Worm (Caenorhabditis elegans) whole organism, L2 larva: ENCODE data around the gene T12A7.6.
A peak's percentile ranks its signal among the peaks of the same experiment; 100 is the strongest.

Experiments
- F13H6.1 ChIP-seq: sonication (generic microtip); optimal IDR thresholded peaks from 2 replicates; lab custom pipeline; 2016; ENCODE audit warnings: missing genetic modification characterization, missing compliant biosample characterization
- R02D3.7 ChIP-seq: fragments of 150-350 bp; optimal IDR thresholded peaks from 2 replicates; lab custom pipeline; 2014; ENCODE audit warnings: missing biosample characterization, missing genetic modification characterization
- Y55F3AM.14 ChIP-seq: fragments of 200-800 bp; sonication (Bioruptor generic); optimal IDR thresholded peaks from 2 replicates; lab custom pipeline; 2018; ENCODE audit warnings: mild to moderate bottlenecking, missing genetic modification characterization, missing compliant biosample characterization
- alr-1 ChIP-seq: fragments of 150-350 bp; optimal IDR thresholded peaks from 2 replicates; lab custom pipeline; 2014; ENCODE audit warnings: missing biosample characterization, missing genetic modification characterization
- blmp-1 ChIP-seq: sonication (generic microtip); optimal IDR thresholded peaks from 2 replicates; lab custom pipeline; 2017; ENCODE audit warnings: missing genetic modification characterization, mild to moderate bottlenecking, missing compliant biosample characterization, antibody characterized with exemption, moderate library complexity; ENCODE audit not compliant: insufficient read depth
- ceh-82 ChIP-seq: fragments of 150-350 bp; optimal IDR thresholded peaks from 2 replicates; lab custom pipeline; 2014; ENCODE audit warnings: missing biosample characterization, missing genetic modification characterization
- crh-2 ChIP-seq: sonication (generic microtip); optimal IDR thresholded peaks from 2 replicates; lab custom pipeline; 2017; ENCODE audit warnings: missing biosample characterization, missing genetic modification characterization
- dmd-4 ChIP-seq: sonication (generic microtip); optimal IDR thresholded peaks from 2 replicates; lab custom pipeline; 2017; ENCODE audit warnings: missing biosample characterization, missing genetic modification characterization
- egl-27 ChIP-seq: sonication (generic microtip); optimal IDR thresholded peaks from 3 replicates; lab custom pipeline; 2017; ENCODE audit warnings: missing biosample characterization, missing genetic modification reagents, missing genetic modification characterization
- elt-1 ChIP-seq: fragments of 150-350 bp; optimal IDR thresholded peaks from 2 replicates; lab custom pipeline; 2014; ENCODE audit warnings: missing biosample characterization, missing genetic modification characterization
- elt-3 ChIP-seq: sonication (generic microtip); optimal IDR thresholded peaks from 2 replicates; lab custom pipeline; 2017; ENCODE audit warnings: missing biosample characterization, missing genetic modification characterization
- fos-1 ChIP-seq: fragments of 150-350 bp; optimal IDR thresholded peaks from 2 replicates; lab custom pipeline; 2014; ENCODE audit warnings: missing biosample characterization, missing genetic modification characterization
- gmeb-1 ChIP-seq: fragments of 150-350 bp; optimal IDR thresholded peaks from 2 replicates; lab custom pipeline; 2014; ENCODE audit warnings: missing biosample characterization, missing genetic modification characterization
- lin-11 ChIP-seq: fragments of 150-350 bp; sonication (generic microtip); optimal IDR thresholded peaks from 2 replicates; lab custom pipeline; 2014; ENCODE audit warnings: missing biosample characterization, missing genetic modification characterization, inconsistent platforms, mixed read lengths
- lin-13 ChIP-seq: fragments of 150-350 bp; optimal IDR thresholded peaks from 2 replicates; lab custom pipeline; 2014; ENCODE audit warnings: missing biosample characterization, missing genetic modification reagents, missing genetic modification characterization
- lsy-2 ChIP-seq, 2 experiments: fragments of 150-350 bp in 1 of 2; sonication (generic microtip) in 1 of 2; optimal IDR thresholded peaks; 2 replicates each; lab custom pipeline; 2014 to 2017; ENCODE audit warnings: missing biosample characterization in 2 of 2, missing genetic modification characterization in 2 of 2
- mab-5 ChIP-seq: fragments of 150-350 bp; optimal IDR thresholded peaks from 2 replicates; lab custom pipeline; 2014; ENCODE audit warnings: missing biosample characterization, missing genetic modification characterization
- mdl-1 ChIP-seq, 2 experiments: fragments of 150-350 bp in 1 of 2; sonication (generic microtip) in 1 of 2; optimal IDR thresholded peaks; 2 replicates each; lab custom pipeline; 2017; ENCODE audit warnings: missing biosample characterization in 2 of 2, missing genetic modification characterization in 2 of 2
- nhr-11 ChIP-seq: fragments of 150-350 bp; optimal IDR thresholded peaks from 2 replicates; lab custom pipeline; 2014; ENCODE audit warnings: missing biosample characterization, missing genetic modification characterization
- nhr-12 ChIP-seq: fragments of 150-350 bp; optimal IDR thresholded peaks from 2 replicates; lab custom pipeline; 2014; ENCODE audit warnings: missing biosample characterization, missing genetic modification characterization
- nhr-129 ChIP-seq: fragments of 150-350 bp; optimal IDR thresholded peaks from 2 replicates; lab custom pipeline; 2014; ENCODE audit warnings: missing biosample characterization, missing genetic modification characterization
- nhr-21 ChIP-seq: fragments of 150-350 bp; optimal IDR thresholded peaks from 2 replicates; lab custom pipeline; 2014; ENCODE audit warnings: missing biosample characterization, missing genetic modification characterization
- nhr-23 ChIP-seq: fragments of 150-350 bp; optimal IDR thresholded peaks from 2 replicates; lab custom pipeline; 2014; ENCODE audit warnings: missing biosample characterization, missing genetic modification reagents, missing genetic modification characterization
- nhr-77 ChIP-seq: fragments of 150-350 bp; optimal IDR thresholded peaks from 2 replicates; lab custom pipeline; 2014; ENCODE audit warnings: missing biosample characterization, missing genetic modification characterization
- peb-1 ChIP-seq: fragments of 150-350 bp; optimal IDR thresholded peaks from 2 replicates; lab custom pipeline; 2014; ENCODE audit warnings: missing biosample characterization, missing genetic modification characterization
- sem-4 ChIP-seq: fragments of 150-350 bp; optimal IDR thresholded peaks from 2 replicates; lab custom pipeline; 2014; ENCODE audit warnings: missing biosample characterization, missing genetic modification reagents, missing genetic modification characterization
- skn-1 ChIP-seq: sonication (generic microtip); optimal IDR thresholded peaks from 2 replicates; lab custom pipeline; 2017; ENCODE audit warnings: missing biosample characterization, missing genetic modification characterization
- sma-3 ChIP-seq: sonication (generic microtip); optimal IDR thresholded peaks from 2 replicates; lab custom pipeline; 2016; ENCODE audit warnings: missing genetic modification reagents, missing genetic modification characterization, missing compliant biosample characterization
- sma-9 ChIP-seq, 2 experiments: fragments of 150-350 bp in 1 of 2; sonication (generic microtip) in 1 of 2; optimal IDR thresholded peaks; 2 replicates each; lab custom pipeline; 2014 to 2016; ENCODE audit warnings: missing genetic modification characterization in 2 of 2, mild to moderate bottlenecking in 1 of 2, missing biosample characterization in 1 of 2, missing compliant biosample characterization in 1 of 2, missing genetic modification reagents in 1 of 2, moderate library complexity in 1 of 2
- snpc-4 ChIP-seq: fragments of 150-350 bp; optimal IDR thresholded peaks from 2 replicates; lab custom pipeline; 2014; ENCODE audit warnings: missing biosample characterization, missing genetic modification characterization
- unc-39 ChIP-seq: fragments of 150-350 bp; optimal IDR thresholded peaks from 2 replicates; lab custom pipeline; 2014; ENCODE audit warnings: missing biosample characterization, missing genetic modification characterization
- unc-55 ChIP-seq: fragments of 150-350 bp; sonication (generic microtip); optimal IDR thresholded peaks from 3 replicates; lab custom pipeline; 2014; ENCODE audit warnings: missing biosample characterization, missing genetic modification reagents, missing genetic modification characterization
- unc-62 ChIP-seq: fragments of 150-350 bp; optimal IDR thresholded peaks from 2 replicates; lab custom pipeline; 2014; ENCODE audit warnings: missing biosample characterization, missing genetic modification reagents, missing genetic modification characterization
- zag-1 ChIP-seq: fragments of 150-350 bp; optimal IDR thresholded peaks from 2 replicates; lab custom pipeline; 2014; ENCODE audit warnings: missing biosample characterization, missing genetic modification characterization
- ztf-11 ChIP-seq: sonication (generic microtip); optimal IDR thresholded peaks from 2 replicates; lab custom pipeline; 2017; ENCODE audit warnings: missing biosample characterization, missing genetic modification characterization
- ztf-4 ChIP-seq: fragments of 150-350 bp; optimal IDR thresholded peaks from 2 replicates; lab custom pipeline; 2014; ENCODE audit warnings: missing biosample characterization, missing genetic modification characterization

T12A7.6 gene

ce11 chrIV:11769769-11770168, 20.7 kb downstream of the T12A7.6 start:
- TF ChIP-seq sma-9 (GFP tag; optimal IDR thresholded peaks at IDR 0.05; lab: Kevin White, UChicago) (peak; percentile 31), sma-9 (tag; optimal IDR thresholded peaks at IDR 0.05; lab: Kevin White, UChicago) (no peak), snpc-4 (no peak)

DNA sequence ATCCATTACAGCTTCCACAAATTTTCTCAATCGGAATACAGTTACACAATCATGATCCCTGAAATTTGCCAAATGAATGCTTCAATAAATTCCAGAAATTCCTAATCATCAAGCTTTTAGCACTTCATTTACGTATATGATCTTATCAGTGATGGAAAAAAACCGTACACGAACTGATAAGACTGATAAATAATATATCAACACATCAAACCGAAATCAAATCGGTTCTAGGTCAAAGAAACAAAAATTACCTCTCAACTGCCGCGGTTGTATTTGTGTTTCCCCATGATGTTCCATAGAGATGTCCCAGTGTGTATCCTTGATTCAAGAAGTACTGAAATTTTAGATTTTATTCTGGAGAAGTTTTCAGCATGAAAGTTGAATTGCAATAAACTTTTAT, 22.0 kb downstream of the T12A7.6 start:
- TF ChIP-seq ceh-82 (tag; lab: Kevin White, UChicago) (no peak), Y55F3AM.14 (GFP tag; lab: Kevin White, UChicago) (no peak), fos-1 (tag; lab: Kevin White, UChicago) (peak; percentile 66), sma-9 (GFP tag; optimal IDR thresholded peaks at IDR 0.05; lab: Kevin White, UChicago) (peak; percentile 17), sma-9 (tag; optimal IDR thresholded peaks at IDR 0.05; lab: Kevin White, UChicago) (no peak), zag-1 (tag; lab: Kevin White, UChicago) (no peak), mab-5 (tag; lab: Kevin White, UChicago) (no peak), crh-2 (tag; lab: Kevin White, UChicago) (peak; percentile 15)

- no peak for TF ChIP-seq nhr-77
- no peak for TF ChIP-seq mdl-1 (tag; optimal IDR thresholded peaks at IDR 0.05; lab: Kevin White, UChicago)
- no peak for TF ChIP-seq lin-13
- no peak for TF ChIP-seq sma-9 (GFP tag; optimal IDR thresholded peaks at IDR 0.05; lab: Kevin White, UChicago)
- TF ChIP-seq sma-9 (tag; optimal IDR thresholded peaks at IDR 0.05; lab: Kevin White, UChicago), result no peak
- TF ChIP-seq nhr-11 (tag; lab: Kevin White, UChicago), result no peak
- TF ChIP-seq unc-62 (GFP tag; lab: Kevin White, UChicago), result no peak
- no peak for TF ChIP-seq gmeb-1 (tag; lab: Kevin White, UChicago)
- no peak for TF ChIP-seq ztf-11 (tag; lab: Kevin White, UChicago)
These were observed 23.1 kb downstream of the T12A7.6 start for ce11 chrIV:11772119-11772518.

- TF ChIP-seq fos-1 (tag; lab: Kevin White, UChicago) (peak; percentile 22), blmp-1 (tag; lab: Kevin White, UChicago) (no peak)
- TF ChIP-seq, all 48 proteins: peak for 1
These were observed 24.7 kb downstream of the T12A7.6 start, which contains the start of gene lips-5 for ce11 chrIV:11773692-11774225. Gene lips-5, minus strand, starts transcription at chrIV:11773742.

DNA sequence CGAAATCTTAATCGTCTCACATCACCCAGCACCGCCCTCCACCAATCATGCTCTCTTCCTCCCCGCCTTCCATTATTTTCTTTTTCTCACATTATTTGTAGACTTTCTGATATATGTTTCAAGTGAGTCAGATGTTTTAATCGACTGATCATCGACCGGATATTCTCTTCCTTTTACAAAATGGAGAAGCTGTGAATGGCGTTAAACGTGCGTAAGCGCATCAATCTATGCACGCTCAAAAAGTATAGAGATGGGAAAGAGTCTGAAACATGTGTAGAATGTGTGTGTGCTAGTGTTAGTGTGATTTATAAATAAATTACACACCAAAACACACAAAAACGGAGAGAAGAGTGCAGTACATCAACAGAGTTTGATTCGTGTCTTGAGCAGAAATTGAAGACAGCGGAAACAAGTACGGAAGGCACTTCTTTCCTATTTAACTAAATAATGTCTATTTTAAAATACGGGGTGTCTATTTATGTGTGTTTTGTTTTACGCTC, 28.0 kb downstream of the T12A7.6 start:
- TF ChIP-seq unc-55, result peak; percentile 35
- TF ChIP-seq nhr-129 (tag; lab: Kevin White, UChicago), result no peak
- TF ChIP-seq, all 48 proteins: peak for 1

ce11 chrIV:11779028-11779427, 30.0 kb downstream of the T12A7.6 start, which contains the start of gene lpr-2:
Gene lpr-2, plus strand, starts transcription at chrIV:11779216.
- TF ChIP-seq nhr-21 (no peak), unc-55 (no peak), elt-1 (no peak), unc-39 (tag; lab: Kevin White, UChicago) (no peak), dmd-4 (tag; lab: Kevin White, UChicago) (no peak), blmp-1 (tag; lab: Kevin White, UChicago) (no peak)
- TF ChIP-seq, all 48 proteins: peak for 0

- no peak for TF ChIP-seq lin-11 (tag; lab: Kevin White, UChicago)
- TF ChIP-seq nhr-11 (tag; lab: Kevin White, UChicago), result no peak
- TF ChIP-seq nhr-77, result no peak
- TF ChIP-seq skn-1, result no peak
- no peak for TF ChIP-seq mab-5 (tag; lab: Kevin White, UChicago)
- TF ChIP-seq egl-27 (tag; lab: Kevin White, UChicago), result no peak
- TF ChIP-seq lin-13, result no peak
- TF ChIP-seq blmp-1 (tag; lab: Kevin White, UChicago), result no peak
- no peak for TF ChIP-seq unc-39 (tag; lab: Kevin White, UChicago)
- TF ChIP-seq R02D3.7, result no peak
- TF ChIP-seq peb-1 (tag; lab: Kevin White, UChicago), result no peak
- no peak for TF ChIP-seq alr-1 (tag; lab: Kevin White, UChicago)
- TF ChIP-seq nhr-23 (tag; lab: Kevin White, UChicago), result no peak
- TF ChIP-seq lsy-2 (tag; optimal IDR thresholded peaks at IDR 0.05; lab: Kevin White, UChicago), result no peak
- TF ChIP-seq elt-3 (tag; lab: Kevin White, UChicago), result no peak
- no peak for TF ChIP-seq sma-3 (GFP tag; lab: Kevin White, UChicago)
- no peak for TF ChIP-seq sem-4
- no peak for TF ChIP-seq ztf-4 (tag; lab: Kevin White, UChicago)
- no peak for TF ChIP-seq F13H6.1
- no peak for TF ChIP-seq nhr-12
These were observed 33.8 kb downstream of the T12A7.6 start for ce11 chrIV:11782846-11783245.
